Fruit fly (Drosophila melanogaster) whole organism, embryonic: Measurements from ENCODE around the gene CG7381.

Experiments used
- CG10366 ChIP-seq: fragments of 200-800 bp; sonication (Bioruptor generic); IDR thresholded peaks from 2 replicates; pipeline ENCODE4 v1.3.6; 2022; ENCODE audit warnings: missing biosample characterization, missing genetic modification characterization
- CG10431 ChIP-seq: fragments of 200-800 bp; sonication (Bioruptor generic); optimal IDR thresholded peaks from 3 replicates; lab custom pipeline; 2018; ENCODE audit warnings: missing biosample characterization, mild to moderate bottlenecking, missing genetic modification characterization
- CG11504 ChIP-seq: fragments of 200-800 bp; sonication (Bioruptor generic); optimal IDR thresholded peaks from 3 replicates; lab custom pipeline; 2019; ENCODE audit warnings: missing biosample characterization, mild to moderate bottlenecking, missing genetic modification characterization, moderate library complexity
- CG13624 ChIP-seq: fragments of 200-800 bp; sonication (Bioruptor generic); optimal IDR thresholded peaks from 2 replicates; lab custom pipeline; 2016; ENCODE audit warnings: missing biosample characterization, missing genetic modification characterization
- CG14014 ChIP-seq: fragments of 200-800 bp; sonication (Bioruptor generic); IDR thresholded peaks from 2 replicates; pipeline ENCODE4 v1.3.6; 2022; ENCODE audit warnings: missing biosample characterization, missing genetic modification characterization
- CG1529 ChIP-seq: fragments of 200-800 bp; sonication (Bioruptor generic); optimal IDR thresholded peaks from 3 replicates; lab custom pipeline; 2018; ENCODE audit warnings: missing biosample characterization, missing genetic modification characterization
- CG15696 ChIP-seq: fragments of 200-800 bp; sonication (Bioruptor generic); optimal IDR thresholded peaks from 2 replicates; lab custom pipeline; 2019; ENCODE audit warnings: missing biosample characterization, mild to moderate bottlenecking, missing genetic modification characterization, moderate library complexity
- CG17328 ChIP-seq: fragments of 200-800 bp; sonication (Bioruptor generic); IDR thresholded peaks from 2 replicates; pipeline ENCODE4 v1.3.6; 2022; ENCODE audit warnings: missing biosample characterization, missing genetic modification characterization
- CG17568 ChIP-seq: fragments of 200-800 bp; sonication (Bioruptor generic); optimal IDR thresholded peaks from 2 replicates; lab custom pipeline; 2018; ENCODE audit warnings: missing biosample characterization, mild to moderate bottlenecking, missing genetic modification characterization, moderate library complexity
- CG2678 ChIP-seq: fragments of 200-800 bp; sonication (Bioruptor generic); optimal IDR thresholded peaks from 3 replicates; lab custom pipeline; 2019; ENCODE audit warnings: missing biosample characterization, mild to moderate bottlenecking, missing genetic modification characterization, moderate library complexity
- CG2712 ChIP-seq: fragments of 200-800 bp; optimal IDR thresholded peaks from 3 replicates; lab custom pipeline; 2019; ENCODE audit warnings: missing biosample characterization, mild to moderate bottlenecking, missing genetic modification characterization, moderate library complexity
- CG31365 ChIP-seq: fragments of 200-800 bp; sonication (Bioruptor generic); optimal IDR thresholded peaks from 2 replicates; lab custom pipeline; 2018; ENCODE audit warnings: missing biosample characterization, mild to moderate bottlenecking, missing genetic modification characterization
- CG31441 ChIP-seq: fragments of 200-800 bp; sonication (Bioruptor generic); IDR thresholded peaks from 2 replicates; pipeline ENCODE4 v1.3.6; 2022; ENCODE audit warnings: missing biosample characterization, missing genetic modification characterization
- CG32772 ChIP-seq: fragments of 200-800 bp; sonication (Bioruptor generic); IDR thresholded peaks from 2 replicates; pipeline ENCODE4 v1.3.6; 2022; ENCODE audit warnings: missing biosample characterization, missing genetic modification characterization
- CG4730 ChIP-seq: fragments of 200-800 bp; sonication (Bioruptor generic); IDR thresholded peaks from 2 replicates; pipeline ENCODE4 v1.3.6; 2022; ENCODE audit warnings: missing biosample characterization, missing genetic modification characterization
- CkIIα-i1 ChIP-seq: fragments of 200-800 bp; sonication (Bioruptor generic); IDR thresholded peaks from 2 replicates; pipeline ENCODE4 v1.3.6; 2022; ENCODE audit warnings: missing biosample characterization, missing genetic modification characterization
- E2f2 ChIP-seq: fragments of 200-800 bp; sonication (Bioruptor generic); IDR thresholded peaks from 2 replicates; pipeline ENCODE4 v1.3.6; 2022; ENCODE audit warnings: missing biosample characterization, missing genetic modification characterization
- H15 ChIP-seq: fragments of 200-800 bp; sonication (Bioruptor generic); IDR thresholded peaks from 3 replicates; pipeline ENCODE4 v1.3.6; 2022; ENCODE audit warnings: missing biosample characterization, missing genetic modification characterization
- HLH3B ChIP-seq: fragments of 200-800 bp; sonication (Bioruptor generic); IDR thresholded peaks from 2 replicates; pipeline ENCODE4 v1.3.6; 2022; ENCODE audit warnings: missing biosample characterization, missing genetic modification characterization
- Hmr ChIP-seq: fragments of 200-800 bp; sonication (Bioruptor generic); optimal IDR thresholded peaks from 3 replicates; lab custom pipeline; 2017; ENCODE audit warnings: mild to moderate bottlenecking, missing biosample characterization, missing genetic modification reagents, missing genetic modification characterization
- Lhr ChIP-seq: fragments of 200-800 bp; sonication (Bioruptor generic); optimal IDR thresholded peaks from 3 replicates; lab custom pipeline; 2017; ENCODE audit warnings: mild to moderate bottlenecking, missing biosample characterization, missing genetic modification reagents, missing genetic modification characterization
- Meics ChIP-seq: fragments of 200-800 bp; sonication (Bioruptor generic); optimal IDR thresholded peaks from 2 replicates; lab custom pipeline; 2017; ENCODE audit warnings: missing biosample characterization, mild to moderate bottlenecking, missing genetic modification characterization
- NC2α ChIP-seq: fragments of 200-800 bp; sonication (Bioruptor generic); optimal IDR thresholded peaks from 2 replicates; lab custom pipeline; 2016; ENCODE audit warnings: missing biosample characterization, missing genetic modification characterization
- Oaz ChIP-seq: fragments of 200-800 bp; sonication (Bioruptor generic); IDR thresholded peaks from 2 replicates; pipeline ENCODE4 v1.3.6; 2022; ENCODE audit warnings: missing biosample characterization, missing genetic modification characterization
- Rx ChIP-seq: fragments of 200-800 bp; sonication (Bioruptor generic); IDR thresholded peaks from 2 replicates; pipeline ENCODE4 v1.3.6; 2022; ENCODE audit warnings: missing biosample characterization, missing genetic modification characterization
- Stat92E ChIP-seq, 3 experiments: fragments of >200 bp in 2 of 3; fragments of 200-800 bp in 1 of 3; sonication (Bioruptor generic) in 1 of 3; optimal IDR thresholded peaks; 2 replicates each; lab custom pipeline; 2017 to 2019; ENCODE audit warnings: missing biosample characterization in 3 of 3, missing genetic modification characterization in 3 of 3, mild to moderate bottlenecking in 1 of 3, moderate library complexity in 1 of 3
- TFAM ChIP-seq: fragments of 200-800 bp; sonication (Bioruptor generic); optimal IDR thresholded peaks from 2 replicates; lab custom pipeline; 2017; ENCODE audit warnings: missing biosample characterization, missing genetic modification characterization, inconsistent platforms
- Xrp1 ChIP-seq: fragments of 200-800 bp; sonication (Bioruptor generic); IDR thresholded peaks from 2 replicates; pipeline ENCODE4 v1.3.6; 2022; ENCODE audit warnings: missing biosample characterization, missing genetic modification characterization
- amos ChIP-seq: fragments of 200-800 bp; sonication (Bioruptor generic); IDR thresholded peaks from 2 replicates; pipeline ENCODE4 v1.3.6; 2022; ENCODE audit warnings: missing biosample characterization, missing genetic modification characterization; ENCODE audit not compliant: partially characterized antibody
- ase ChIP-seq: fragments of 200-800 bp; sonication (Bioruptor generic); IDR thresholded peaks from 3 replicates; pipeline ENCODE4 v1.3.6; 2022; ENCODE audit warnings: missing biosample characterization, missing genetic modification characterization
- crc ChIP-seq: fragments of 200-800 bp; sonication (Bioruptor generic); optimal IDR thresholded peaks from 2 replicates; lab custom pipeline; 2016; ENCODE audit warnings: missing biosample characterization, missing genetic modification characterization
- crol ChIP-seq: fragments of 200-800 bp; sonication (Bioruptor generic); IDR thresholded peaks from 2 replicates; pipeline ENCODE4 v1.3.6; 2022; ENCODE audit warnings: missing biosample characterization, missing genetic modification characterization
- disco-r ChIP-seq: fragments of 200-800 bp; sonication (Bioruptor generic); optimal IDR thresholded peaks from 2 replicates; lab custom pipeline; 2016; ENCODE audit warnings: missing biosample characterization, missing genetic modification characterization
- fd96Cb ChIP-seq: fragments of 200-800 bp; sonication (Bioruptor generic); optimal IDR thresholded peaks from 2 replicates; lab custom pipeline; 2018; ENCODE audit warnings: missing biosample characterization, mild to moderate bottlenecking, missing genetic modification characterization, moderate library complexity
- insv ChIP-seq, 2 experiments: fragments of 200-800 bp; sonication (Bioruptor generic); optimal IDR thresholded peaks; 3 replicates each; lab custom pipeline; 2016 to 2018; ENCODE audit warnings: missing biosample characterization in 2 of 2, missing genetic modification characterization in 2 of 2
- knrl ChIP-seq: fragments of 200-800 bp; sonication (Bioruptor generic); IDR thresholded peaks from 3 replicates; pipeline ENCODE4 v1.3.6; 2022; ENCODE audit warnings: missing biosample characterization, missing genetic modification characterization; ENCODE audit not compliant: partially characterized antibody
- nmo ChIP-seq: fragments of 200-800 bp; sonication (Bioruptor generic); optimal IDR thresholded peaks from 2 replicates; lab custom pipeline; 2018; ENCODE audit warnings: missing biosample characterization, mild to moderate bottlenecking, missing genetic modification characterization, moderate library complexity
- otp ChIP-seq: fragments of 200-800 bp; sonication (Bioruptor generic); IDR thresholded peaks from 3 replicates; pipeline ENCODE4, ENCODE4 v1.3.6; 2022; ENCODE audit warnings: missing biosample characterization, missing genetic modification characterization
- peb ChIP-seq: fragments of 200-800 bp; sonication (Bioruptor generic); IDR thresholded peaks from 2 replicates; pipeline ENCODE4 v1.3.6; 2022; ENCODE audit warnings: missing biosample characterization, missing genetic modification characterization
- pum ChIP-seq: fragments of 200-800 bp; sonication (Bioruptor generic); optimal IDR thresholded peaks from 2 replicates; lab custom pipeline; 2016; ENCODE audit warnings: missing biosample characterization, missing genetic modification characterization
- rib ChIP-seq: fragments of 200-800 bp; sonication (Bioruptor generic); IDR thresholded peaks from 2 replicates; pipeline ENCODE4 v1.3.6; 2022; ENCODE audit warnings: missing biosample characterization, missing genetic modification characterization
- run ChIP-seq: fragments of 200-800 bp; sonication (Bioruptor generic); optimal IDR thresholded peaks from 3 replicates; lab custom pipeline; 2018; ENCODE audit warnings: missing biosample characterization, mild to moderate bottlenecking, missing genetic modification characterization
- salm ChIP-seq: fragments of 200-800 bp; sonication (Bioruptor generic); optimal IDR thresholded peaks from 2 replicates; lab custom pipeline; 2018; ENCODE audit warnings: missing biosample characterization, mild to moderate bottlenecking, missing genetic modification characterization
- slbo ChIP-seq: fragments of 200-800 bp; sonication (Bioruptor generic); IDR thresholded peaks from 2 replicates; pipeline ENCODE4 v1.3.6; 2022; ENCODE audit warnings: missing biosample characterization, missing genetic modification characterization
- sqz ChIP-seq: fragments of 200-800 bp; sonication (Bioruptor generic); optimal IDR thresholded peaks from 3 replicates; lab custom pipeline; 2018; ENCODE audit warnings: missing biosample characterization, mild to moderate bottlenecking, missing genetic modification characterization
- tna ChIP-seq: fragments of 200-800 bp; sonication (Bioruptor generic); IDR thresholded peaks from 2 replicates; pipeline ENCODE4 v1.3.6; 2022; ENCODE audit warnings: missing biosample characterization, missing genetic modification characterization; ENCODE audit not compliant: partially characterized antibody
- tup ChIP-seq: fragments of 200-800 bp; sonication (Bioruptor generic); optimal IDR thresholded peaks from 2 replicates; lab custom pipeline; 2016; ENCODE audit warnings: missing biosample characterization, mild to moderate bottlenecking, missing genetic modification characterization, moderate library complexity
- unpg ChIP-seq: fragments of 200-800 bp; sonication (Bioruptor generic); optimal IDR thresholded peaks from 3 replicates; lab custom pipeline; 2018; ENCODE audit warnings: missing biosample characterization, mild to moderate bottlenecking, missing genetic modification characterization, moderate library complexity
- usp ChIP-seq: fragments of >200 bp; optimal IDR thresholded peaks from 2 replicates; lab custom pipeline; 2017; ENCODE audit warnings: missing biosample characterization, missing genetic modification characterization
- yki ChIP-seq: fragments of >200 bp; optimal IDR thresholded peaks from 3 replicates; lab custom pipeline; 2018
- zen ChIP-seq: fragments of 200-800 bp; sonication (Bioruptor generic); optimal IDR thresholded peaks from 3 replicates; lab custom pipeline; 2018; ENCODE audit warnings: missing biosample characterization, mild to moderate bottlenecking, missing genetic modification characterization, moderate library complexity

The CG7381 gene

dm6 chr3R:13012351-13012750 is 35.1 kb upstream of the CG7381 start (continued):
- TF ChIP-seq knrl (GFP tag; lab: Robert Waterston, UW) = peak; percentile 16; the same call in 1 of the 3 replicates
- TF ChIP-seq CG14014 (GFP tag; lab: Robert Waterston, UW) = 0 out of 2 replicates have a peak, but pooled peaks have one; percentile 41
- TF ChIP-seq crol = peak; percentile 96
- TF ChIP-seq zen (tag; lab: Kevin White, UChicago) = peak; percentile 43
- peak; percentile 48 for TF ChIP-seq nmo
- TF ChIP-seq CG2712 (tag; lab: Kevin White, UChicago) = peak; percentile 36
- peak; percentile 71 for TF ChIP-seq CG11504 (tag; lab: Kevin White, UChicago)
- TF ChIP-seq H15 = peak; percentile 55; the same call in 2 of the 3 replicates
- peak; percentile 60 for TF ChIP-seq CG13624
- TF ChIP-seq CG17568 (GFP tag; lab: Kevin White, UChicago) = no peak
- no peak for TF ChIP-seq CkIIα-i1 (GFP tag; lab: Robert Waterston, UW)
- peak; percentile 63 for TF ChIP-seq CG17328 (GFP tag; lab: Robert Waterston, UW)
- TF ChIP-seq usp (GFP tag; lab: Kevin White, UChicago) = no peak
- TF ChIP-seq CG32772 = peak; percentile 72
- peak; percentile 57 for TF ChIP-seq Hmr
- TF ChIP-seq Stat92E (GFP tag; optimal IDR thresholded peaks at IDR 0.05; lab: Kevin White, UChicago) = no peak
- TF ChIP-seq crc (GFP tag; lab: Kevin White, UChicago) = peak; percentile 54
- TF ChIP-seq TFAM (GFP tag; lab: Kevin White, UChicago) = no peak
- peak; percentile 22 for TF ChIP-seq tup
- no peak for TF ChIP-seq NC2α
- 0 out of 2 replicates have a peak, but pooled peaks have one; percentile 31 for TF ChIP-seq CG4730
- TF ChIP-seq ase (GFP tag; lab: Robert Waterston, UW) = peak; percentile 69; the same call in 2 of the 3 replicates
- TF ChIP-seq tna (GFP tag; lab: Robert Waterston, UW) = no peak
- TF ChIP-seq pum (GFP tag; lab: Kevin White, UChicago) = peak; percentile 40
- peak; percentile 72 for TF ChIP-seq HLH3B (GFP tag; lab: Robert Waterston, UW)
- TF ChIP-seq fd96Cb (tag; lab: Kevin White, UChicago) = no peak
- TF ChIP-seq salm = no peak
- TF ChIP-seq slbo (GFP tag; lab: Robert Waterston, UW) = peak; percentile 84
- TF ChIP-seq disco-r (GFP tag; lab: Kevin White, UChicago) = peak; percentile 73
- TF ChIP-seq otp (GFP tag; lab: Robert Waterston, UW) = peak; percentile 66; the same call in 1 of the 3 replicates
- no peak for TF ChIP-seq run (tag; lab: Kevin White, UChicago)
- peak; percentile 72 for TF ChIP-seq CG10366 (GFP tag; lab: Robert Waterston, UW)
- no peak; the same call in 1 of the 2 replicates for TF ChIP-seq peb (GFP tag; lab: Robert Waterston, UW)
- TF ChIP-seq CG2678 (tag; lab: Kevin White, UChicago) = peak; percentile 57
- TF ChIP-seq CG10431 (GFP tag; lab: Kevin White, UChicago) = no peak
- peak; percentile 62 for TF ChIP-seq Rx (GFP tag; lab: Robert Waterston, UW)
- TF ChIP-seq Lhr (GFP tag; lab: Kevin White, UChicago) = no peak
- peak; percentile 59 for TF ChIP-seq Meics (GFP tag; lab: Kevin White, UChicago)
- TF ChIP-seq E2f2 = peak; percentile 45
- peak; percentile 14 for TF ChIP-seq CG15696 (tag; lab: Kevin White, UChicago)
- TF ChIP-seq CG31441 (GFP tag; lab: Robert Waterston, UW) = no peak; the same call in 1 of the 2 replicates
- TF ChIP-seq unpg (GFP tag; lab: Kevin White, UChicago) = peak; percentile 52
- TF ChIP-seq sqz (GFP tag; lab: Kevin White, UChicago) = peak; percentile 68
- TF ChIP-seq amos (GFP tag; lab: Robert Waterston, UW) = no peak
- TF ChIP-seq insv (GFP tag; optimal IDR thresholded peaks at IDR 0.05; lab: Kevin White, UChicago) = no peak
- TF ChIP-seq Oaz = peak; percentile 41; the same call in 1 of the 2 replicates
- no peak for TF ChIP-seq CG1529 (GFP tag; lab: Kevin White, UChicago)
- TF ChIP-seq yki (lab: Kevin White, UChicago) = no peak
- peak; percentile 85 for TF ChIP-seq rib (GFP tag; lab: Robert Waterston, UW)
- TF ChIP-seq Xrp1 (GFP tag; lab: Robert Waterston, UW) = peak; percentile 65
- TF ChIP-seq CG31365 = no peak
